Worm (Caenorhabditis elegans): Measurements from ENCODE around the gene K01B6.3.
A peak's percentile ranks its signal among the peaks of the same experiment; 100 is the strongest.

The K01B6.3 gene

DNA sequence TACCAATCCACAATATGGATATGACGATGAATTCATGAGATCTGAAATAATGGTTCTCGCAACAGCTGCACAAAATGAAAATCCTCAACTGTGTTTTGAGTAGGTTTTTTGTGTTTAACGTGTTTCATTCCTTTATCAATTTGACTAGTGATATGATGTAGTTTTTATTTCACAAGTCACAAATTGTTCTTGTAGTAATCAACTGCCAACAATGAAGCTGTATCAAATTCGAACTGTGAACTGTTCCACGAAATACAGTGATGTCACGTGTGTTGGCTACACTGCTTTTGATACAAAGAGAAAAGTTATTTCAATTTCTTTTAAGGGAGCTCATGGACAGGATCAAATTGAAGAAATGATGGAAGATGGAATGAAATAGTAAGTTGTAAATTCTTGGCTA is 15.2 kb downstream of the K01B6.3 start:
- TF ChIP-seq mep-1 (tag; optimal IDR thresholded peaks at IDR 0.05) (peak; percentile 1), dve-1 (tag; optimal IDR thresholded peaks at IDR 0.05; ENCODE audit: insufficient read depth) (peak; percentile 50), tra-1 (GFP tag; IDR thresholded peaks at IDR 0.05) (0 out of 2 replicates have a peak, but pooled peaks have one; percentile 40), daf-16 (GFP tag; optimal IDR thresholded peaks at IDR 0.05) (no peak), daf-16 (tag; optimal IDR thresholded peaks at IDR 0.05) (peak; percentile 56), dmd-6 (GFP tag; IDR thresholded peaks at IDR 0.05) (peak; percentile 58), nhr-28 (tag; optimal IDR thresholded peaks at IDR 0.05) (peak; percentile 95), lir-3 (tag; optimal IDR thresholded peaks at IDR 0.05) (no peak), pqm-1 (tag; optimal IDR thresholded peaks at IDR 0.05) (no peak)

DNA sequence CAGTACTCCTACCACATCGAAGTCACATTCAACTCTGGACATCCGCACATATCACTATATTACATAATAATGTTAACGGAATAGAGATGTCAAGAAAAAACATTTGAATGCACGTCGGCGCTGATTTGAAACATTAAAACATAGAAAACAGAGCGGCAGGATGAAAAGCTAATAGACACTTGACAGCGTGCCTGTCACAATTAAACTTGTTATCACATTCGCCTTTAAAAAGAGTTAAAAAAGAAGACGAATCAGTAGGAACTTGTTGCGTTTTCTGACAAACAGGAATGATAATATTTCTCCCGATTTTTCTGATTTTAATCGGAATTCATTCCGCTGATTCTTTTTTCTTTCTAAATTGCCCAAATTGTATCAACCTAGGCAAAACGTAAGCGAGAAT is 17.6 kb downstream of the K01B6.3 start:
- TF ChIP-seq mdt-29 (GFP tag; IDR thresholded peaks at IDR 0.05) (no peak), dmd-8 (GFP tag; IDR thresholded peaks at IDR 0.05) (no peak), daf-19 (GFP tag; conservative IDR thresholded peaks at IDR 0.05) (no peak), zfp-3 (GFP tag; conservative IDR thresholded peaks at IDR 0.05) (no peak), ceh-62 (tag; optimal IDR thresholded peaks at IDR 0.05) (no peak), egl-27 (tag; optimal IDR thresholded peaks at IDR 0.05) (no peak), jun-1 (tag; optimal IDR thresholded peaks at IDR 0.05) (no peak), nhr-41 (GFP tag; IDR thresholded peaks at IDR 0.05) (no peak), ces-1 (GFP tag; optimal IDR thresholded peaks at IDR 0.05) (no peak), Y5F2A.4 (GFP tag; optimal IDR thresholded peaks at IDR 0.05) (no peak), hlh-11 (tag; optimal IDR thresholded peaks at IDR 0.05) (peak; percentile 65), unc-130 (GFP tag; optimal IDR thresholded peaks at IDR 0.05) (no peak), F26F4.8 (GFP tag; conservative IDR thresholded peaks at IDR 0.05) (no peak), snpc-4 (tag; optimal IDR thresholded peaks at IDR 0.05) (no peak), zip-11 (GFP tag; IDR thresholded peaks at IDR 0.05) (no peak), duxl-1 (tag; optimal IDR thresholded peaks at IDR 0.05; ENCODE audit: poor library complexity) (no peak), ceh-44 (GFP tag; IDR thresholded peaks at IDR 0.05) (no peak), mxl-3 (GFP tag; optimal IDR thresholded peaks at IDR 0.05) (no peak), lir-3 (tag; optimal IDR thresholded peaks at IDR 0.05) (no peak), ctbp-1 (GFP tag; IDR thresholded peaks at IDR 0.05) (no peak), daf-16 (GFP tag; optimal IDR thresholded peaks at IDR 0.05) (no peak), daf-16 (tag; optimal IDR thresholded peaks at IDR 0.05) (peak; percentile 79), dpl-1 (GFP tag; optimal IDR thresholded peaks at IDR 0.05) (no peak), dmd-6 (GFP tag; IDR thresholded peaks at IDR 0.05) (peak; percentile 81), ztf-11 (tag; optimal IDR thresholded peaks at IDR 0.05) (no peak), zfp-2 (tag; optimal IDR thresholded peaks at IDR 0.05) (no peak), nhr-28 (tag; optimal IDR thresholded peaks at IDR 0.05) (peak; percentile 31), php-3 (GFP tag; IDR thresholded peaks at IDR 0.05) (peak; percentile 51; the same call in 1 of the 2 replicates), lin-39 (tag; optimal IDR thresholded peaks at IDR 0.05) (no peak), lin-13 (GFP tag; optimal IDR thresholded peaks at IDR 0.05) (no peak), aly-2 (tag; optimal IDR thresholded peaks at IDR 0.05) (no peak), ceh-32 (tag; optimal IDR thresholded peaks at IDR 0.05; ENCODE audit: poor library complexity) (no peak), F49E8.2 (tag; optimal IDR thresholded peaks at IDR 0.05; ENCODE audit: borderline replicate concordance) (no peak), sdz-12 (GFP tag; optimal IDR thresholded peaks at IDR 0.05) (no peak), tag-97 (GFP tag; IDR thresholded peaks at IDR 0.05) (no peak), F10B5.3 (tag; optimal IDR thresholded peaks at IDR 0.05) (no peak), arid-1 (GFP tag; conservative IDR thresholded peaks at IDR 0.05) (no peak), nhr-77 (tag; optimal IDR thresholded peaks at IDR 0.05) (no peak), set-16 (GFP tag; IDR thresholded peaks at IDR 0.05) (no peak), fkh-10 (GFP tag; optimal IDR thresholded peaks at IDR 0.05) (no peak), lim-7 (GFP tag; IDR thresholded peaks at IDR 0.05) (no peak), dve-1 (tag; optimal IDR thresholded peaks at IDR 0.05; ENCODE audit: insufficient read depth) (peak; percentile 68), F37D6.2 (tag; optimal IDR thresholded peaks at IDR 0.05) (no peak)
